Worm (Caenorhabditis elegans) whole organism, midembryonic: ENCODE data around the gene D2024.1.

Source experiments
- T22C8.4 ChIP-seq: fragments of 200-800 bp; sonication (Bioruptor generic); IDR thresholded peaks from 2 replicates; pipeline ENCODE4 v1.3.6; 2022; ENCODE audit warnings: missing genetic modification characterization, missing compliant biosample characterization
- flt-1 ChIP-seq: fragments of 200-800 bp; sonication (Bioruptor generic); IDR thresholded peaks from 2 replicates; pipeline ENCODE4 v1.3.6; 2022; ENCODE audit warnings: missing genetic modification characterization, missing compliant biosample characterization
- ref-1 ChIP-seq: fragments of 200-800 bp; sonication (Bioruptor generic); conservative IDR thresholded peaks from 2 replicates; pipeline ENCODE4 v1.3.6; 2022; ENCODE audit warnings: missing genetic modification reagents, missing genetic modification characterization, missing compliant biosample characterization
- tab-1 ChIP-seq: fragments of 200-800 bp; sonication (Bioruptor generic); IDR thresholded peaks from 2 replicates; pipeline ENCODE4 v1.3.6; 2022; ENCODE audit warnings: missing genetic modification characterization, missing compliant biosample characterization
- ztf-23 ChIP-seq: fragments of 200-800 bp; sonication (Bioruptor generic); IDR thresholded peaks from 2 replicates; pipeline ENCODE4 v1.3.6; 2022; ENCODE audit warnings: missing genetic modification reagents, missing genetic modification characterization, missing compliant biosample characterization

- TF ChIP-seq T22C8.4 (GFP tag; lab: Robert Waterston, UW) (no peak), ref-1 (GFP tag; lab: Robert Waterston, UW) (no peak), flt-1 (GFP tag; lab: Robert Waterston, UW) (no peak), tab-1 (GFP tag; lab: Robert Waterston, UW) (no peak), ztf-23 (GFP tag; lab: Robert Waterston, UW) (no peak)
Measured at ce11 chrIV:7240564-7240963, 6.8 kb upstream of the D2024.1 start.
